Worm (Caenorhabditis elegans): ENCODE data around the gene F53F4.16.

The F53F4.16 gene

DNA sequence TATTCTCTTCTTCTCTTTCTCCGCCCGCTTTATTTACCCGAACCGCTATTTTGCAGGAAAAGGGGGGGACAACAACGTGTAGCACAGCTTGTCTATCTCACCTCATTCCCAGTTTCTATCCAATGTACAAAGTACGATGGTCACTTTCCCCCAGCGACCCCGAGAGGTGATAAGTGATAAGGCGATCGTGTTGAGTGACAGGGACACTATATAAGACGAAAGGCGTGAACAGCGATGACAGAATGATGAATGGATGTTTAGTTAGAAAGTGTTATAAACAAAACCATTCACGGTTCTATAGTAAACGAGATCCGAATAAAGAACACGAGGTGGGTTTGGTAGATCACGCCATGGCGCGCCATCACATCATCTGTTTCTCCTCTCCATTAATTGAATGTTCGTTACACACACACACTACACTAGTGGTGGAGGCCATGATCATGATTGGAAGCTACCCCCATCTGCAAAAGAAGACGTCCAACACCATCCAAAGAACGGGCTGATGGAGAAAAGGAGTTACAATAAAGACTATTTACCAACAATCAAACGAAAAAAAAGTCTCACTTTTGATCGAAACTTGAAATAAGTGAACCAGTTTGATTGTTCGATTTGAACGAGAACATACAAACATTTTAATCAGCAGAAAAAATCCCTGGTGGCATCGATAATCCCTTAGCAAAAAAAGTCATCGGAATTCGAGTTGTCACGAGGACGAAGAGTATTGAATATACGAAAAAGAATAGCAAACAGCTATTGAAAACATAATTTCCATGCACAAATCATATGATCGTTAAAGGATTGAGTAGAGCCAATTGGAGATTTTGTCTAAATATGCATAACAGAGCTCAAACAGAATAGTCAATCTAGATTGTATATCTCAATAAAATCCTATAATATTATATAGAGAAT is 35.0 kb upstream of the F53F4.16 start (continued):
- TF ChIP-seq ceh-79 (tag; optimal IDR thresholded peaks at IDR 0.05) (no peak), efl-1 (GFP tag; optimal IDR thresholded peaks at IDR 0.05) (no peak), egl-18 (GFP tag; IDR thresholded peaks at IDR 0.05) (no peak), C17E4.6 (GFP tag; IDR thresholded peaks at IDR 0.05) (no peak), ztf-26 (tag; optimal IDR thresholded peaks at IDR 0.05) (peak; percentile 84), ztf-22 (GFP tag; optimal IDR thresholded peaks at IDR 0.05) (peak; percentile 43), akir-1 (GFP tag; optimal IDR thresholded peaks at IDR 0.05) (peak; percentile 45), dox-1 (GFP tag; IDR thresholded peaks at IDR 0.05) (no peak; the same call in 1 of the 2 replicates), Y53F4B.3 (GFP tag; IDR thresholded peaks at IDR 0.05) (no peak), ZK185.1 (tag; optimal IDR thresholded peaks at IDR 0.05; ENCODE audit: poor library complexity, severe bottlenecking) (peak; percentile 9), ets-4 (GFP tag; optimal IDR thresholded peaks at IDR 0.05) (peak; percentile 51), tbp1 (GFP tag; optimal IDR thresholded peaks at IDR 0.05) (peak; percentile 59), F22D6.2 (tag; optimal IDR thresholded peaks at IDR 0.05) (peak; percentile 56), hmg-1.2 (GFP tag; IDR thresholded peaks at IDR 0.05) (0 out of 2 replicates have a peak, but pooled peaks have one; percentile 22), F57C9.4 (tag; optimal IDR thresholded peaks at IDR 0.05) (no peak), zfh-2 (GFP tag; conservative IDR thresholded peaks at IDR 0.05) (0 out of 2 replicates have a peak, but pooled peaks have one; percentile 14), nfya-1 (tag; optimal IDR thresholded peaks at IDR 0.05; ENCODE audit: borderline replicate concordance, insufficient read depth) (no peak), K11D2.4 (GFP tag; IDR thresholded peaks at IDR 0.05) (no peak; the same call in 1 of the 2 replicates)

- TF ChIP-seq die-1 (tag; optimal IDR thresholded peaks at IDR 0.05), result no peak
- no peak for TF ChIP-seq ets-4 (GFP tag; optimal IDR thresholded peaks at IDR 0.05)
- no peak for TF ChIP-seq nfya-2 (GFP tag; IDR thresholded peaks at IDR 0.05)
- TF ChIP-seq madf-3 (GFP tag; IDR thresholded peaks at IDR 0.05), result no peak
- TF ChIP-seq C17E4.6 (GFP tag; IDR thresholded peaks at IDR 0.05), result no peak
- TF ChIP-seq Y95B8A.8 (GFP tag; IDR thresholded peaks at IDR 0.05), result no peak
- TF ChIP-seq chd-7 (tag; optimal IDR thresholded peaks at IDR 0.05), result peak; percentile 63
- TF ChIP-seq snpc-3.4 (tag; optimal IDR thresholded peaks at IDR 0.05), result no peak
- peak; percentile 39 for TF ChIP-seq hmg-1.2 (GFP tag; IDR thresholded peaks at IDR 0.05)
- TF ChIP-seq snpc-4 (GFP tag; optimal IDR thresholded peaks at IDR 0.05), result no peak
- TF ChIP-seq snpc-4 (tag; optimal IDR thresholded peaks at IDR 0.05), result peak in 1 of 4 experiments; percentile 9
- no peak for TF ChIP-seq mel-28 (tag; optimal IDR thresholded peaks at IDR 0.05; ENCODE audit: borderline replicate concordance)
- TF ChIP-seq attf-5 (GFP tag; optimal IDR thresholded peaks at IDR 0.05), result peak; percentile 6
- no peak for TF ChIP-seq F57C9.4 (tag; optimal IDR thresholded peaks at IDR 0.05)
- TF ChIP-seq mxl-1 (tag; optimal IDR thresholded peaks at IDR 0.05), result no peak
- TF ChIP-seq ztf-3 (GFP tag; optimal IDR thresholded peaks at IDR 0.05), result no peak
- peak; percentile 29 for TF ChIP-seq lin-40 (tag; optimal IDR thresholded peaks at IDR 0.05)
- TF ChIP-seq sptf-2 (GFP tag; optimal IDR thresholded peaks at IDR 0.05), result no peak
- peak; percentile 41; the same call in 1 of the 2 replicates for TF ChIP-seq dox-1 (GFP tag; IDR thresholded peaks at IDR 0.05)
- TF ChIP-seq ceh-40 (GFP tag; IDR thresholded peaks at IDR 0.05), result 0 out of 2 replicates have a peak, but pooled peaks have one; percentile 53
- TF ChIP-seq lir-1 (GFP tag; conservative IDR thresholded peaks at IDR 0.05), result no peak
- TF ChIP-seq repo-1 (tag; optimal IDR thresholded peaks at IDR 0.05), result peak; percentile 21
- 0 out of 2 replicates have a peak, but pooled peaks have one; percentile 7 for TF ChIP-seq cebp-2 (GFP tag; IDR thresholded peaks at IDR 0.05)
- TF ChIP-seq tbp1 (GFP tag; optimal IDR thresholded peaks at IDR 0.05), result no peak
- TF ChIP-seq T07F8.4 (tag; optimal IDR thresholded peaks at IDR 0.05), result no peak
- no peak for TF ChIP-seq madf-8 (GFP tag; conservative IDR thresholded peaks at IDR 0.05)
- peak; percentile 46 for TF ChIP-seq K12H6.12 (tag; optimal IDR thresholded peaks at IDR 0.05)
- TF ChIP-seq let-526 (GFP tag; IDR thresholded peaks at IDR 0.05), result 0 out of 2 replicates have a peak, but pooled peaks have one; percentile 9
- no peak for TF ChIP-seq aptf-3 (GFP tag; IDR thresholded peaks at IDR 0.05)
- TF ChIP-seq rpc-1 (optimal IDR thresholded peaks at IDR 0.05), result no peak
- TF ChIP-seq rpc-1 (tag; optimal IDR thresholded peaks at IDR 0.05), result no peak
- TF ChIP-seq nhr-90 (tag; optimal IDR thresholded peaks at IDR 0.05), result no peak
- no peak for TF ChIP-seq ztf-22 (GFP tag; optimal IDR thresholded peaks at IDR 0.05)
- no peak for TF ChIP-seq F10E7.11 (tag; optimal IDR thresholded peaks at IDR 0.05)
Measured at ce11 chrV:13655202-13655764, 33.7 kb upstream of the F53F4.16 start.

All from whole organism, young adult.